Fruit fly (Drosophila melanogaster): ENCODE results near the gene Ndc80.

The Ndc80 gene

dm6 chrX:13563483-13564443 lies 48.1 kb downstream of the Ndc80 start, which contains the start of the genes CG46311 and Tpst (continued):
- TF ChIP-seq CG12071 (GFP tag; optimal IDR thresholded peaks at IDR 0.05) (peak; percentile 2), Ptx1 (GFP tag; IDR thresholded peaks at IDR 0.05) (peak; percentile 73), fd3F (GFP tag; optimal IDR thresholded peaks at IDR 0.05) (peak; percentile 29), Antp (GFP tag; optimal IDR thresholded peaks at IDR 0.05) (peak; percentile 71), az2 (GFP tag; optimal IDR thresholded peaks at IDR 0.05) (peak; percentile 67), peb (GFP tag; IDR thresholded peaks at IDR 0.05) (peak; percentile 47), CG13287 (GFP tag; IDR thresholded peaks at IDR 0.05; ENCODE audit: partially characterized antibody) (peak; percentile 51), CG13624 (GFP tag; optimal IDR thresholded peaks at IDR 0.05) (peak; percentile 51), Oaz (GFP tag; IDR thresholded peaks at IDR 0.05) (no peak), stc (GFP tag; IDR thresholded peaks at IDR 0.05) (no peak), ken (GFP tag; IDR thresholded peaks at IDR 0.05) (peak; percentile 54; the same call in 1 of the 3 replicates), chm (GFP tag; IDR thresholded peaks at IDR 0.05) (peak; percentile 56; the same call in 1 of the 2 replicates), Nf-YB (GFP tag; optimal IDR thresholded peaks at IDR 0.05) (peak; percentile 60), CG18262 (tag; optimal IDR thresholded peaks at IDR 0.05) (peak; percentile 34), CG6689 (GFP tag; IDR thresholded peaks at IDR 0.05) (no peak), dan (GFP tag; IDR thresholded peaks at IDR 0.05) (no peak), ranshi (GFP tag; IDR thresholded peaks at IDR 0.05) (no peak), dimm (GFP tag; IDR thresholded peaks at IDR 0.05) (no peak), cad (GFP tag; optimal IDR thresholded peaks at IDR 0.05) (no peak), CG1602 (GFP tag; optimal IDR thresholded peaks at IDR 0.05) (peak; percentile 68), CG9609 (GFP tag; optimal IDR thresholded peaks at IDR 0.05) (peak; percentile 62), HmgD (GFP tag; optimal IDR thresholded peaks at IDR 0.05) (peak; percentile 83), CG18011 (GFP tag; optimal IDR thresholded peaks at IDR 0.05) (no peak), CG7786 (GFP tag; optimal IDR thresholded peaks at IDR 0.05) (peak; percentile 43), wek (GFP tag; optimal IDR thresholded peaks at IDR 0.05) (no peak), CG6813 (GFP tag; optimal IDR thresholded peaks at IDR 0.05) (peak; percentile 37), nerfin-1 (tag; optimal IDR thresholded peaks at IDR 0.05) (no peak), Scr (GFP tag; IDR thresholded peaks at IDR 0.05; ENCODE audit: partially characterized antibody) (peak; percentile 39; the same call in 1 of the 2 replicates), Pdp1 (GFP tag; optimal IDR thresholded peaks at IDR 0.05) (peak; percentile 61), Opbp (GFP tag; IDR thresholded peaks at IDR 0.05; ENCODE audit: partially characterized antibody) (peak; percentile 67; the same call in 1 of the 3 replicates), Sox100B (GFP tag; optimal IDR thresholded peaks at IDR 0.05) (no peak), lab (GFP tag; optimal IDR thresholded peaks at IDR 0.05) (peak; percentile 42), jigr1 (GFP tag; IDR thresholded peaks at IDR 0.05) (peak; percentile 26; the same call in 1 of the 3 replicates), Gug (GFP tag; IDR thresholded peaks at IDR 0.05) (peak; percentile 56; the same call in 1 of the 4 replicates), D (optimal IDR thresholded peaks at IDR 0.05) (peak; percentile 64), D (GFP tag; optimal IDR thresholded peaks at IDR 0.05) (no peak), crc (GFP tag; optimal IDR thresholded peaks at IDR 0.05) (no peak), sima (GFP tag; optimal IDR thresholded peaks at IDR 0.05) (peak; percentile 21), Mrtf (GFP tag; IDR thresholded peaks at IDR 0.05) (peak; percentile 54; the same call in 2 of the 3 replicates), CG4617 (GFP tag; optimal IDR thresholded peaks at IDR 0.05; ENCODE audit: borderline replicate concordance) (peak; percentile 36), repo (GFP tag; optimal IDR thresholded peaks at IDR 0.05) (no peak), tgo (GFP tag; IDR thresholded peaks at IDR 0.05) (peak; percentile 41; the same call in 2 of the 3 replicates), CG10654 (GFP tag; optimal IDR thresholded peaks at IDR 0.05) (peak; percentile 23), CG32532 (GFP tag; IDR thresholded peaks at IDR 0.05) (peak; percentile 86), CG10147 (GFP tag; optimal IDR thresholded peaks at IDR 0.05) (no peak), CG7745 (tag; optimal IDR thresholded peaks at IDR 0.05) (no peak), esg (GFP tag; conservative IDR thresholded peaks at IDR 0.05) (peak; percentile 27; the same call in 1 of the 2 replicates), otp (GFP tag; IDR thresholded peaks at IDR 0.05) (0 out of 3 replicates have a peak, but pooled peaks have one; percentile 57), hth (optimal IDR thresholded peaks at IDR 0.05) (no peak)
